Worm (Caenorhabditis elegans) whole organism, late embryonic: ENCODE results near the gene W03C9.5.
A peak's percentile ranks its signal among the peaks of the same experiment; 100 is the strongest.

Source experiments
- ama-1 ChIP-seq: fragments of 150-350 bp; optimal IDR thresholded peaks from 2 replicates; lab custom pipeline; 2014
- ceh-24 ChIP-seq: sonication (generic microtip); optimal IDR thresholded peaks from 2 replicates; lab custom pipeline; 2016; ENCODE audit warnings: mild to moderate bottlenecking, missing genetic modification characterization, missing compliant biosample characterization
- ceh-45 ChIP-seq: fragments of 200-800 bp; sonication (Bioruptor generic); IDR thresholded peaks from 2 replicates; pipeline ENCODE4 v1.3.6; 2022; ENCODE audit warnings: missing genetic modification reagents, missing genetic modification characterization, missing compliant biosample characterization
- fkh-10 ChIP-seq: fragments of 150-350 bp; optimal IDR thresholded peaks from 2 replicates; lab custom pipeline; 2014; ENCODE audit warnings: missing biosample characterization, missing genetic modification reagents, missing genetic modification characterization
- nfya-1 ChIP-seq: sonication (generic microtip); optimal IDR thresholded peaks from 2 replicates; lab custom pipeline; 2017; ENCODE audit warnings: missing genetic modification characterization, mild to moderate bottlenecking, missing compliant biosample characterization, antibody characterized with exemption, moderate library complexity
- pax-1 ChIP-seq: fragments of 150-350 bp; optimal IDR thresholded peaks from 2 replicates; lab custom pipeline; 2014; ENCODE audit warnings: missing biosample characterization, missing genetic modification characterization

DNA sequence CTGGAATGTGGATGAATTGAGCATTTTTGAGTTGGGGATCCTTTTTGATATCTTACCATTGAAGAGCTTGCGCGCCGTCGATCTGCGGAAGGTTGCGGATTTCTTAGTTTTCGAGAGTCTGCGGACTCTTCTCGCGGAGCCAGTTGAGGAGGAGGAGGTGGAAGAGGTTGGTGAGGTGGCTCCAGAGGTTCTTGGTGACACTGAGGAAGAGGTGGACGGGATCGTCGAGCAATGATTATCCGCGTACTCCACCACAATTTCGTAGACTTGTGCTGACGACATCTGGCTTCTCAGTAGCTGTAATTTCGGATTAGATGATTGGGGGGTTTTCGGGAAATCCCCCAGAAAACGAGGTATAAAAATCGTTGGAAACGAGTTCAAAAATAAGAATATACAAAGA is 10.0 kb upstream of the W03C9.5 start, which contains the start of gene Y17G7B.21:
- no peak for TF ChIP-seq ceh-24
- peak; percentile 73 for TF ChIP-seq ama-1 (lab: Kevin White, UChicago)
- no peak for TF ChIP-seq ceh-45 (GFP tag; lab: Robert Waterston, UW)
- TF ChIP-seq pax-1 (tag; lab: Kevin White, UChicago): no peak
- no peak for TF ChIP-seq nfya-1
- TF ChIP-seq fkh-10 (GFP tag; lab: Kevin White, UChicago): no peak
